Worm (Caenorhabditis elegans): ENCODE results near the gene F46F5.8.

DNA sequence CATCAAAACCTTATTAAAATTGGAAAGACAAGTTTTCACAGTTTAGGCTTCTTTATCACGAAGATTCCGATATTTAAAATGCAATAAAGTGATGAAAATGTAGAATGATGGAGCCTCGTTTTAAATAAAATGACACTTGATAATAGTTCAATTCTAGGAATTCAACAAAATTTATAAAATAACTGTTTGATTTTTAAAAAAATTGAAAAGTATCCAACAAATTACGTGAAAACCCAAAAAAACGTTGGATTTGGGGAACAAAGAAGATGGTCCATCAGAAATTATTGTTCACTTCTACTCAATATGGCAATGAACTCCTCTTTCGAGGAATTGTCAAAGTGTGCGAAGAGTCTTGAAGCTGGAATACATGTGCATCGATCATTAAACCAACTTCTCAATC is 22.6 kb upstream of the F46F5.8 start, which contains the start of gene F28A10.4:
- TF ChIP-seq unc-62 (GFP tag; optimal IDR thresholded peaks at IDR 0.05) (no peak), lsy-2 (tag; optimal IDR thresholded peaks at IDR 0.05) (no peak), nhr-237 (tag; optimal IDR thresholded peaks at IDR 0.05) (no peak), pha-4 (tag; optimal IDR thresholded peaks at IDR 0.05) (no peak), flh-1 (GFP tag; optimal IDR thresholded peaks at IDR 0.05) (no peak), hlh-1 (tag; optimal IDR thresholded peaks at IDR 0.05) (no peak), ham-2 (GFP tag; optimal IDR thresholded peaks at IDR 0.05) (no peak), ztf-11 (tag; optimal IDR thresholded peaks at IDR 0.05) (no peak), snpc-4 (tag; optimal IDR thresholded peaks at IDR 0.05) (no peak)

Data from whole organism, mixed stage, embryonic.